Fruit fly (Drosophila melanogaster): ENCODE data around the gene Arpc3A.
A peak's percentile ranks its signal among the peaks of the same experiment; 100 is the strongest.

Arpc3A gene

DNA sequence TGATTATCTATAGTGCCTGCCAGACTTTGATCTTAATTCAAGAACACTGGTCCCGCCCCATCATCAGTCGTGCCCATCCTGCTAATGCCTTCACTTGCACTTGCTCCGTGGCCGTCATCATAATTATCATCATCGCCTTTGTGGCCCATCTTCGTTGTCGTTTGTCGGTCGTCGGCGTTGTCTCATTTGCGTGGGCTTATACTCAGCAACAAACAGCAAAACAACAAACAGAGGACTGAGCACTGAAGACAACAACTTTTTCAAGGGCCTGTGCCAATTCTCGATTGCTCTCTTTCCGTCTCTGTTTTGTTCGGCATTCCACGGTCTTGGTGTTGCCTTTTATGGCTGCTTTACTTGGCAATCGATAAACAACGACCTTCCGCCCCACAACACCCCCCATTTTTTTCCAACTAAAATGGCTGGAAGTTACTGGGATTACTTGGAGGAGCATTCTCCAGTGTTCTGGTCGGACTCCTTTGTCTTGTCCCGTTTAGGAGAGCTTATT lies 26.5 kb upstream of the Arpc3A start:
- TF ChIP-seq CG9139 (GFP tag; optimal IDR thresholded peaks at IDR 0.05) (no peak), Smox (GFP tag; optimal IDR thresholded peaks at IDR 0.05) (no peak), CG11294 (GFP tag; IDR thresholded peaks at IDR 0.05) (no peak), Hr4 (GFP tag; optimal IDR thresholded peaks at IDR 0.05) (no peak), Sox14 (GFP tag; optimal IDR thresholded peaks at IDR 0.05) (no peak), CG6163 (GFP tag; IDR thresholded peaks at IDR 0.05) (0 out of 3 replicates have a peak, but pooled peaks have one; percentile 17), Blimp-1 (GFP tag; optimal IDR thresholded peaks at IDR 0.05) (peak; percentile 41)

DNA sequence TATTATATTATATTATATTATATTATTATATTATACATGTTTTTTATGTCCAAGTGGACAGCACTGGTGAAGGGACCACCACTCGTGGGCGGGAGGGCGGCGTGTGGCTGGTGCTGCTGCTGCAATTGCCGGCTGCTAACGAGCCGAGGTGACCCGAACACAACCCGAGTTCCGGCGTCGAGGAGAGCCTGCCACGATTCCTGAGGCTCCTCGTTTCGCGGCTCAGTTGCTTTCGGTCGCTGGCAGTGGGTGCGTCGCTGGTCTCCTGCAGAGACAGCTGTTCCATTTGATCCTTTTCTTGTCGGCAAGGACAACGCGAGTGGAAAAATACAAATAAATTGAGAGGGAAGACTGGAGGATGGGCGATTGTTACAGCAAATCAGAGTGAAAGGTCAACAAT lies 24.1 kb upstream of the Arpc3A start:
- TF ChIP-seq CG4318 (GFP tag; optimal IDR thresholded peaks at IDR 0.05) (no peak), ss (GFP tag; optimal IDR thresholded peaks at IDR 0.05) (peak in 1 of 2 experiments; percentile 46), Eip78C (GFP tag) (peak; percentile 30), fd59A (GFP tag; optimal IDR thresholded peaks at IDR 0.05) (no peak), Sox102F (GFP tag; optimal IDR thresholded peaks at IDR 0.05) (peak; percentile 3), eg (GFP tag; IDR thresholded peaks at IDR 0.05) (peak; percentile 12; the same call in 1 of the 3 replicates), CG3919 (GFP tag; optimal IDR thresholded peaks at IDR 0.05) (peak; percentile 17), CG6808 (GFP tag; optimal IDR thresholded peaks at IDR 0.05) (no peak)

DNA sequence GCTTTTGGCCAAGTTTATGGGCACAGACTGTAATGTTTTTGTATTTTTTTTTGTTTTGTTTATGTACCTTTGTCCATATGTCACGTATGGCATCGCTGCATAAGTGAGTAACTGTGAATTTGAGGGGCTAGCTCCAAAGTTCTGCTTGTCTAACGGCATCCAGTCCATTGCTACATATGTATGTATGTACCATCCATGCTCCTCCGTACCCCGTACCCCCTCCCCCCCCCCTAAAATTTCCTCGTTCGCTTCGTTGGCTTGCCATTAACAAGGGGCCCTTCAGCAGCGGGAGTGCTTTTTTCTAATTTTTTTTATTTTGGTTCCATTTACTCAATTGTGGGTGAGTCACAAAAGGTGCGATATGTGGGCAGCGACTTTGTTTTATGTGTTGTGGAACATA lies 20.3 kb upstream of the Arpc3A start:
- TF ChIP-seq CG4318 (GFP tag; optimal IDR thresholded peaks at IDR 0.05) = no peak
- TF ChIP-seq Hr4 (GFP tag; optimal IDR thresholded peaks at IDR 0.05) = no peak
- no peak for TF ChIP-seq CG6276 (GFP tag; optimal IDR thresholded peaks at IDR 0.05)
- TF ChIP-seq Lpt (GFP tag; optimal IDR thresholded peaks at IDR 0.05) = no peak
- no peak for TF ChIP-seq CG15336 (GFP tag; IDR thresholded peaks at IDR 0.05)
- TF ChIP-seq CG34406 (GFP tag; optimal IDR thresholded peaks at IDR 0.05) = no peak
- TF ChIP-seq CG11902 (GFP tag; optimal IDR thresholded peaks at IDR 0.05) = no peak
- no peak for TF ChIP-seq CG31627 (GFP tag; optimal IDR thresholded peaks at IDR 0.05)
- no peak for TF ChIP-seq CG16779 (tag; optimal IDR thresholded peaks at IDR 0.05)
- TF ChIP-seq CG3032 (tag; optimal IDR thresholded peaks at IDR 0.05) = no peak
- TF ChIP-seq CG3919 (GFP tag; optimal IDR thresholded peaks at IDR 0.05) = no peak
- TF ChIP-seq vri (GFP tag; optimal IDR thresholded peaks at IDR 0.05) = no peak
- no peak for TF ChIP-seq Ets96B (tag; optimal IDR thresholded peaks at IDR 0.05)
- TF ChIP-seq CG8119 (GFP tag; IDR thresholded peaks at IDR 0.05) = no peak
- TF ChIP-seq Hr38 (GFP tag; optimal IDR thresholded peaks at IDR 0.05) = no peak
- TF ChIP-seq eg (GFP tag; IDR thresholded peaks at IDR 0.05) = no peak

DNA sequence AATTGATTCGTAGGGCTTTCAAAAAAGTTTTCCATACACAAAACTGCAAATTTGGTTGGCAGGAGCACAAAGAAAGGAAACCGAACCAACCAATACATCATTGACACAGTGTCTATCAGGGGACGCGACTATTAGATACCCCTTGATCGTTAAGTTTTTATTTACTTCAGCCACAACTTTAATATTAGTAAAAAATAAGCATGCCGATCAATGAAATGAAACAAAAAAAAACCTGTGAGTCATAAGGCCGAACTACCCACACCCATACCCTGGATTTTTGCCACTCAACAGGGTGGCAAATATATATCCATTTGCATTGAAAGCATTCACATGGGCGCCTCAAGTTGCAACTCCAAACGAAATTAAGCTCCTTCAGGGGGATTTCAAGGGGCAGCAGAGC lies 18.2 kb upstream of the Arpc3A start:
- TF ChIP-seq CG11294 (GFP tag; IDR thresholded peaks at IDR 0.05) (no peak), CG6163 (GFP tag; IDR thresholded peaks at IDR 0.05) (peak; percentile 73), Blimp-1 (GFP tag; optimal IDR thresholded peaks at IDR 0.05) (no peak), acj6 (GFP tag; optimal IDR thresholded peaks at IDR 0.05) (peak; percentile 30), esn (GFP tag; optimal IDR thresholded peaks at IDR 0.05) (peak; percentile 52), eg (GFP tag; IDR thresholded peaks at IDR 0.05) (peak; percentile 54; the same call in 1 of the 3 replicates), fkh (GFP tag; optimal IDR thresholded peaks at IDR 0.05) (no peak), salr (GFP tag; optimal IDR thresholded peaks at IDR 0.05) (no peak), CG15336 (GFP tag; IDR thresholded peaks at IDR 0.05) (peak; percentile 44), CG3919 (GFP tag; optimal IDR thresholded peaks at IDR 0.05) (no peak), CG4318 (GFP tag; optimal IDR thresholded peaks at IDR 0.05) (no peak), CG8119 (GFP tag; IDR thresholded peaks at IDR 0.05) (peak; percentile 36; the same call in 1 of the 3 replicates), CG10631 (GFP tag; optimal IDR thresholded peaks at IDR 0.05) (peak; percentile 47), Lpt (GFP tag; optimal IDR thresholded peaks at IDR 0.05) (no peak), Ets21C (GFP tag; optimal IDR thresholded peaks at IDR 0.05) (peak; percentile 4), ss (GFP tag; optimal IDR thresholded peaks at IDR 0.05) (no peak), CG31627 (GFP tag; optimal IDR thresholded peaks at IDR 0.05) (peak; percentile 46), CG7368 (GFP tag; optimal IDR thresholded peaks at IDR 0.05) (peak; percentile 33), Hr4 (GFP tag; optimal IDR thresholded peaks at IDR 0.05) (peak; percentile 57), CG34406 (GFP tag; optimal IDR thresholded peaks at IDR 0.05) (no peak), Eip93F (GFP tag; optimal IDR thresholded peaks at IDR 0.05) (no peak), CG6276 (GFP tag; optimal IDR thresholded peaks at IDR 0.05) (no peak), CG3032 (tag; optimal IDR thresholded peaks at IDR 0.05) (no peak), Sox15 (GFP tag; optimal IDR thresholded peaks at IDR 0.05) (no peak), Eip78C (GFP tag) (peak; percentile 55), CG1621 (tag; optimal IDR thresholded peaks at IDR 0.05) (no peak), Met (GFP tag; optimal IDR thresholded peaks at IDR 0.05) (peak; percentile 31), CG11762 (GFP tag; optimal IDR thresholded peaks at IDR 0.05; ENCODE audit: insufficient read depth) (no peak), Ets96B (tag; optimal IDR thresholded peaks at IDR 0.05) (no peak), cyc (GFP tag; optimal IDR thresholded peaks at IDR 0.05) (peak; percentile 32), CG6808 (GFP tag; optimal IDR thresholded peaks at IDR 0.05) (no peak), vri (GFP tag; optimal IDR thresholded peaks at IDR 0.05) (no peak), pdm3 (GFP tag; optimal IDR thresholded peaks at IDR 0.05) (peak; percentile 34), Hr39 (GFP tag; optimal IDR thresholded peaks at IDR 0.05) (peak; percentile 50)

All from whole organism, prepupa.